Fruit fly (Drosophila melanogaster): ENCODE data around the gene NetA.

Gene NetA

dm6 chrX:14689108-14689507 is 35.4 kb upstream of the NetA start (continued):
- TF ChIP-seq CG4707 (GFP tag; optimal IDR thresholded peaks at IDR 0.05), result peak; percentile 43
- TF ChIP-seq stwl (tag; optimal IDR thresholded peaks at IDR 0.05), result no peak
- TF ChIP-seq ham (GFP tag; IDR thresholded peaks at IDR 0.05), result no peak
- TF ChIP-seq tll (GFP tag; optimal IDR thresholded peaks at IDR 0.05), result no peak
- no peak for TF ChIP-seq D (optimal IDR thresholded peaks at IDR 0.05)
- peak; percentile 50 for TF ChIP-seq D (GFP tag; optimal IDR thresholded peaks at IDR 0.05)
- TF ChIP-seq lab (GFP tag; optimal IDR thresholded peaks at IDR 0.05), result peak; percentile 76
- TF ChIP-seq Trl (optimal IDR thresholded peaks at IDR 0.05), result no peak
- TF ChIP-seq Trl (GFP tag; optimal IDR thresholded peaks at IDR 0.05), result peak; percentile 48
- peak; percentile 70 for TF ChIP-seq CG10979 (tag; optimal IDR thresholded peaks at IDR 0.05)
- TF ChIP-seq CG10543 (GFP tag; optimal IDR thresholded peaks at IDR 0.05), result no peak
- TF ChIP-seq CG6765 (GFP tag; optimal IDR thresholded peaks at IDR 0.05), result no peak
- peak; percentile 66 for TF ChIP-seq HHEX (GFP tag; optimal IDR thresholded peaks at IDR 0.05)
- no peak for TF ChIP-seq crol (GFP tag; IDR thresholded peaks at IDR 0.05)
- peak; percentile 2 for TF ChIP-seq CG2116 (GFP tag; optimal IDR thresholded peaks at IDR 0.05)
- peak; percentile 26 for TF ChIP-seq maf-S (GFP tag; optimal IDR thresholded peaks at IDR 0.05)
- TF ChIP-seq CG30431 (GFP tag; optimal IDR thresholded peaks at IDR 0.05), result peak; percentile 10
- TF ChIP-seq CG9797 (GFP tag; optimal IDR thresholded peaks at IDR 0.05), result no peak
- peak in 1 of 2 experiments; percentile 77 for TF ChIP-seq bsh (GFP tag; optimal IDR thresholded peaks at IDR 0.05)
- TF ChIP-seq CrebB (tag; optimal IDR thresholded peaks at IDR 0.05), result peak; percentile 33
- no peak for TF ChIP-seq hb (GFP tag; IDR thresholded peaks at IDR 0.05; ENCODE audit: partially characterized antibody)
- TF ChIP-seq CG1233 (GFP tag; optimal IDR thresholded peaks at IDR 0.05), result peak; percentile 41
- TF ChIP-seq tup (GFP tag; optimal IDR thresholded peaks at IDR 0.05), result no peak
- no peak for TF ChIP-seq nerfin-2 (GFP tag; IDR thresholded peaks at IDR 0.05; ENCODE audit: partially characterized antibody)
- no peak for TF ChIP-seq Nf-YB (GFP tag; optimal IDR thresholded peaks at IDR 0.05)
- no peak for TF ChIP-seq fu2 (GFP tag; optimal IDR thresholded peaks at IDR 0.05)
- TF ChIP-seq CG6683 (GFP tag; optimal IDR thresholded peaks at IDR 0.05), result peak; percentile 4
- no peak for TF ChIP-seq insv (GFP tag; optimal IDR thresholded peaks at IDR 0.05)
- TF ChIP-seq CG33557 (GFP tag; optimal IDR thresholded peaks at IDR 0.05), result no peak
- no peak for TF ChIP-seq Dll (GFP tag; IDR thresholded peaks at IDR 0.05; ENCODE audit: partially characterized antibody)
- TF ChIP-seq sim (GFP tag; IDR thresholded peaks at IDR 0.05), result peak; percentile 38; the same call in 1 of the 2 replicates
- peak; percentile 43 for TF ChIP-seq tio (GFP tag; optimal IDR thresholded peaks at IDR 0.05)
- no peak for TF ChIP-seq B-H2 (GFP tag; optimal IDR thresholded peaks at IDR 0.05)
- TF ChIP-seq CG17328 (GFP tag; IDR thresholded peaks at IDR 0.05), result peak; percentile 75
- peak; percentile 64 for TF ChIP-seq Rfx (GFP tag; IDR thresholded peaks at IDR 0.05)
- TF ChIP-seq dmrt99B (tag; optimal IDR thresholded peaks at IDR 0.05), result peak; percentile 88
- no peak for TF ChIP-seq pzg (GFP tag; optimal IDR thresholded peaks at IDR 0.05)
- TF ChIP-seq CG11398 (GFP tag; optimal IDR thresholded peaks at IDR 0.05), result no peak
- no peak for TF ChIP-seq sima (GFP tag; optimal IDR thresholded peaks at IDR 0.05)
- TF ChIP-seq dati (GFP tag; IDR thresholded peaks at IDR 0.05), result no peak
- TF ChIP-seq Mad (GFP tag; optimal IDR thresholded peaks at IDR 0.05), result peak; percentile 25
- TF ChIP-seq ind (GFP tag; optimal IDR thresholded peaks at IDR 0.05), result peak; percentile 76
- TF ChIP-seq Hr78 (GFP tag; optimal IDR thresholded peaks at IDR 0.05), result peak in 1 of 2 experiments; percentile 14
- TF ChIP-seq Lim3 (GFP tag; IDR thresholded peaks at IDR 0.05), result no peak
- no peak for TF ChIP-seq toy (GFP tag; IDR thresholded peaks at IDR 0.05)
- no peak for TF ChIP-seq CG9876 (GFP tag; optimal IDR thresholded peaks at IDR 0.05)
- TF ChIP-seq wdn (GFP tag; IDR thresholded peaks at IDR 0.05), result no peak
- peak; percentile 44 for TF ChIP-seq Hmr (GFP tag; optimal IDR thresholded peaks at IDR 0.05)
- TF ChIP-seq ato (GFP tag; IDR thresholded peaks at IDR 0.05; ENCODE audit: partially characterized antibody), result no peak
- TF ChIP-seq TFAM (GFP tag; optimal IDR thresholded peaks at IDR 0.05), result no peak
